Worm (Caenorhabditis elegans): ENCODE data around the gene Y54F10AM.6.

- no peak for TF ChIP-seq ceh-9 (tag; optimal IDR thresholded peaks at IDR 0.05)
- no peak for TF ChIP-seq unc-39 (tag; optimal IDR thresholded peaks at IDR 0.05)
- TF ChIP-seq nhr-11 (tag; optimal IDR thresholded peaks at IDR 0.05): no peak
Measured at ce11 chrIII:2474781-2475180, 33.8 kb upstream of the Y54F10AM.6 start.

All from whole organism, L3 larva.